Worm (Caenorhabditis elegans) whole organism, L4 larva: ENCODE data around the gene sms-3.

Source experiments
- daf-12 ChIP-seq: fragments of 150-350 bp; optimal IDR thresholded peaks from 2 replicates; lab custom pipeline; 2014; ENCODE audit warnings: missing biosample characterization, missing genetic modification reagents, missing genetic modification characterization
- jun-1 ChIP-seq: fragments of 150-350 bp; optimal IDR thresholded peaks from 2 replicates; lab custom pipeline; 2014; ENCODE audit warnings: missing biosample characterization, missing genetic modification reagents, missing genetic modification characterization
- pha-4 ChIP-seq, 2 experiments: fragments of 150-350 bp in 1 of 2; fragments of 200-800 bp in 1 of 2; sonication (Bioruptor generic) in 1 of 2; IDR thresholded peaks in 1 of 2; optimal IDR thresholded peaks in 1 of 2; 2 replicates each; pipeline versions ENCODE4 v1.3.6 to Lab custom; 2014 to 2022; ENCODE audit warnings: missing genetic modification characterization in 2 of 2, missing genetic modification reagents in 2 of 2, missing biosample characterization in 1 of 2, missing compliant biosample characterization in 1 of 2

ce11 chrIII:1625660-1626275 is 24.8 kb upstream of the sms-3 start:
- TF ChIP-seq daf-12 (tag; lab: Kevin White, UChicago), result no peak
- no peak for TF ChIP-seq jun-1
- peak; percentile 73 for TF ChIP-seq pha-4 (GFP tag; IDR thresholded peaks at IDR 0.05; lab: Robert Waterston, UW)
- TF ChIP-seq pha-4 (tag; optimal IDR thresholded peaks at IDR 0.05; lab: Kevin White, UChicago), result no peak
